Worm (Caenorhabditis elegans): ENCODE results near the gene Y110A2AL.5.

ce11 chrII:2841529-2841928 lies 22.8 kb upstream of the Y110A2AL.5 start, which contains the start of gene Y110A2AL.6:
- TF ChIP-seq mep-1 (tag; optimal IDR thresholded peaks at IDR 0.05): no peak
- no peak for TF ChIP-seq mab-5 (tag; optimal IDR thresholded peaks at IDR 0.05)
- TF ChIP-seq nhr-28 (tag; optimal IDR thresholded peaks at IDR 0.05): no peak
- TF ChIP-seq ceh-43 (GFP tag; optimal IDR thresholded peaks at IDR 0.05): no peak
- no peak for TF ChIP-seq elt-3 (tag; optimal IDR thresholded peaks at IDR 0.05)
- TF ChIP-seq ceh-39 (tag; optimal IDR thresholded peaks at IDR 0.05): no peak
- TF ChIP-seq blmp-1 (tag; optimal IDR thresholded peaks at IDR 0.05): no peak
- TF ChIP-seq pha-4 (tag; optimal IDR thresholded peaks at IDR 0.05): no peak
- TF ChIP-seq nhr-237 (tag; optimal IDR thresholded peaks at IDR 0.05): no peak
- no peak for TF ChIP-seq snpc-4 (tag; optimal IDR thresholded peaks at IDR 0.05)
- TF ChIP-seq lin-13 (tag; optimal IDR thresholded peaks at IDR 0.05): no peak
- TF ChIP-seq tbx-8 (GFP tag; optimal IDR thresholded peaks at IDR 0.05): no peak
- TF ChIP-seq unc-62 (GFP tag; optimal IDR thresholded peaks at IDR 0.05): no peak
- no peak for TF ChIP-seq ces-1 (GFP tag; optimal IDR thresholded peaks at IDR 0.05)
